Worm (Caenorhabditis elegans) whole organism, midembryonic: Measurements from ENCODE around the gene otpl-3.
"Not testable (repeated sequence)": the region's sequence is repeated elsewhere in the genome, so short reads cannot be mapped to it uniquely, and the experiment has no call there.

Experiments used
- T22C8.4 ChIP-seq: fragments of 200-800 bp; sonication (Bioruptor generic); IDR thresholded peaks from 2 replicates; pipeline ENCODE4 v1.3.6; 2022; ENCODE audit warnings: missing genetic modification characterization, missing compliant biosample characterization
- cog-1 ChIP-seq: sonication (generic microtip); optimal IDR thresholded peaks from 2 replicates; lab custom pipeline; 2016; ENCODE audit warnings: missing genetic modification characterization, missing compliant biosample characterization
- flt-1 ChIP-seq: fragments of 200-800 bp; sonication (Bioruptor generic); IDR thresholded peaks from 2 replicates; pipeline ENCODE4 v1.3.6; 2022; ENCODE audit warnings: missing genetic modification characterization, missing compliant biosample characterization
- klf-2 ChIP-seq: fragments of 200-800 bp; sonication (Bioruptor generic); conservative IDR thresholded peaks from 2 replicates; pipeline ENCODE4 v1.3.6; 2022; ENCODE audit warnings: missing genetic modification reagents, missing genetic modification characterization, missing compliant biosample characterization
- med-1 ChIP-seq: sonication (generic microtip); optimal IDR thresholded peaks from 2 replicates; lab custom pipeline; 2017; ENCODE audit warnings: missing genetic modification characterization, mild to moderate bottlenecking, missing compliant biosample characterization, antibody characterized with exemption, missing genetic modification reagents; ENCODE audit not compliant: insufficient read depth
- ref-1 ChIP-seq: fragments of 200-800 bp; sonication (Bioruptor generic); conservative IDR thresholded peaks from 2 replicates; pipeline ENCODE4 v1.3.6; 2022; ENCODE audit warnings: missing genetic modification reagents, missing genetic modification characterization, missing compliant biosample characterization
- tab-1 ChIP-seq: fragments of 200-800 bp; sonication (Bioruptor generic); IDR thresholded peaks from 2 replicates; pipeline ENCODE4 v1.3.6; 2022; ENCODE audit warnings: missing genetic modification characterization, missing compliant biosample characterization
- ztf-23 ChIP-seq: fragments of 200-800 bp; sonication (Bioruptor generic); IDR thresholded peaks from 2 replicates; pipeline ENCODE4 v1.3.6; 2022; ENCODE audit warnings: missing genetic modification reagents, missing genetic modification characterization, missing compliant biosample characterization
- ztf-29 ChIP-seq: fragments of 200-800 bp; sonication (Bioruptor generic); IDR thresholded peaks from 2 replicates; pipeline ENCODE4 v1.3.6; 2022; ENCODE audit warnings: missing genetic modification reagents, missing genetic modification characterization, missing compliant biosample characterization

Gene otpl-3

DNA sequence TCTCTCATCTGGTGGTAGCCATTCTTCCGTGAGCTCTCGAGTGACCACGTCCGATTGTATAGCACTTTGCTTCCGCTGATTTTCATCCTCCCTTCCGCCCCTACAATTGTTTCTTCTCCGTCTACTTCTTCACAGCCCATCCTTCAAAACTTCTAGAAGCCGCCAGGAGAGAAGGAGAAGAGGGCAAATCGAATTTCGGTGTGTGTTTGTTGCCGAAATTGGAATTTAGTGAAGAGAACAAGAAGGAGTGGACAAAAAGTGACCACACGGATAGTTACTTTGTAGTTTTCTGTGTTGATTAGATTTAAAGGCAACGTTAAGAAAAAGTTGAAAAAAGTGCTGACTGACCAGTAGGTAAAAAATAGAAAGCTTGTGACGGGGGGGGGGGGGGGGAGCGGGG, 31.5 kb downstream of the otpl-3 start:
- no peak for TF ChIP-seq klf-2 (GFP tag; lab: Robert Waterston, UW)
- no peak for TF ChIP-seq ref-1 (GFP tag; lab: Robert Waterston, UW)
- TF ChIP-seq tab-1 (GFP tag; lab: Robert Waterston, UW) = no peak
- TF ChIP-seq flt-1 (GFP tag; lab: Robert Waterston, UW) = no peak
- no peak for TF ChIP-seq med-1 (GFP tag; lab: Kevin White, UChicago)
- TF ChIP-seq cog-1 = no peak
- TF ChIP-seq T22C8.4 (GFP tag; lab: Robert Waterston, UW) = no peak
- no peak for TF ChIP-seq ztf-29 (GFP tag; lab: Robert Waterston, UW)
- no peak for TF ChIP-seq ztf-23 (GFP tag; lab: Robert Waterston, UW)

DNA sequence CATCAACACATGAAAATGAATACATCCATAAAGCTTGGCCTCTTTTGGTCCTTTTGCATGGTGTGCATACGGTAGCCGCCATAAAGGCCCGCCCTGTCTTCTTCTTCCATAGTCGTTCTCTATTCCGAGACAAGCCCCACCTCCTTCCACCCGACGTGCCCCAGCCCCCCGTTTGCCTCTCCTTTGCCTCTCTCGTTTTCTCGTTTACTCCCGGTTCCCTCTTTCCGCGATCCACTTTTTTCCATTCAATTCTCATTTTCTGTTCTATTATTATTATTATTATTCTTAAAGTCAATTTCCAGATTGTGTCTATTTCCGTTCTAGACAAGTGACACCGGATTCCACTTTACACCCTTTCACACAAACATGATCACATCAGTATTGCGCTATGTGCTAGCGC, 35.2 kb downstream of the otpl-3 start, which contains the start of gene unc-6:
TSS of gene unc-6 (plus strand) at position 301 of the 400 bp plus-strand sequence.
- TF ChIP-seq T22C8.4 (GFP tag; lab: Robert Waterston, UW) (no peak), flt-1 (GFP tag; lab: Robert Waterston, UW) (no peak), tab-1 (GFP tag; lab: Robert Waterston, UW) (no peak), cog-1 (no peak), ztf-29 (GFP tag; lab: Robert Waterston, UW) (no peak), klf-2 (GFP tag; lab: Robert Waterston, UW) (no peak), med-1 (GFP tag; lab: Kevin White, UChicago) (no peak), ref-1 (GFP tag; lab: Robert Waterston, UW) (no peak), ztf-23 (GFP tag; lab: Robert Waterston, UW) (no peak)

ce11 chrX:6888208-6888607, 36.4 kb downstream of the otpl-3 start:
- TF ChIP-seq ztf-23 (GFP tag; lab: Robert Waterston, UW) (no peak), tab-1 (GFP tag; lab: Robert Waterston, UW) (no peak), flt-1 (GFP tag; lab: Robert Waterston, UW) (no peak), ref-1 (GFP tag; lab: Robert Waterston, UW) (no peak), cog-1 (no peak), T22C8.4 (GFP tag; lab: Robert Waterston, UW) (no peak), med-1 (GFP tag; lab: Kevin White, UChicago) (no peak), ztf-29 (GFP tag; lab: Robert Waterston, UW) (no peak), klf-2 (GFP tag; lab: Robert Waterston, UW) (no peak)

ce11 chrX:6885227-6885853, 39.2 kb downstream of the otpl-3 start, which contains the start of gene F41C6.7:
Gene F41C6.7, minus strand, starts transcription at chrX:6885277.
- TF ChIP-seq klf-2 (GFP tag; lab: Robert Waterston, UW) (no peak), ztf-23 (GFP tag; lab: Robert Waterston, UW) (no peak), cog-1 (no peak), ztf-29 (GFP tag; lab: Robert Waterston, UW) (no peak), med-1 (GFP tag; lab: Kevin White, UChicago) (no peak), flt-1 (GFP tag; lab: Robert Waterston, UW) (no peak), ref-1 (GFP tag; lab: Robert Waterston, UW) (no peak), tab-1 (GFP tag; lab: Robert Waterston, UW) (no peak), T22C8.4 (GFP tag; lab: Robert Waterston, UW) (no peak)

ce11 chrX:6884439-6884838, 40.1 kb downstream of the otpl-3 start:
- no peak for TF ChIP-seq ztf-23 (GFP tag; lab: Robert Waterston, UW)
- no peak for TF ChIP-seq T22C8.4 (GFP tag; lab: Robert Waterston, UW)
- no peak for TF ChIP-seq klf-2 (GFP tag; lab: Robert Waterston, UW)
- no peak for TF ChIP-seq tab-1 (GFP tag; lab: Robert Waterston, UW)

ce11 chrX:6881795-6882194, 42.8 kb downstream of the otpl-3 start, which contains the start of gene F41C6.6:
Gene F41C6.6, minus strand, starts transcription at chrX:6881895.
- TF ChIP-seq cog-1; flt-1 (GFP tag; lab: Robert Waterston, UW); klf-2 (GFP tag; lab: Robert Waterston, UW): not testable (repeated sequence)

ce11 chrX:6877436-6877835, 47.1 kb downstream of the otpl-3 start, which contains the start of gene col-173:
Gene col-173, minus strand, starts transcription at chrX:6877536.
- TF ChIP-seq ztf-23 (GFP tag; lab: Robert Waterston, UW) = no peak
- no peak for TF ChIP-seq tab-1 (GFP tag; lab: Robert Waterston, UW)
- no peak for TF ChIP-seq ref-1 (GFP tag; lab: Robert Waterston, UW)
- no peak for TF ChIP-seq ztf-29 (GFP tag; lab: Robert Waterston, UW)
- TF ChIP-seq cog-1 = no peak
- no peak for TF ChIP-seq med-1 (GFP tag; lab: Kevin White, UChicago)
- no peak for TF ChIP-seq flt-1 (GFP tag; lab: Robert Waterston, UW)

DNA sequence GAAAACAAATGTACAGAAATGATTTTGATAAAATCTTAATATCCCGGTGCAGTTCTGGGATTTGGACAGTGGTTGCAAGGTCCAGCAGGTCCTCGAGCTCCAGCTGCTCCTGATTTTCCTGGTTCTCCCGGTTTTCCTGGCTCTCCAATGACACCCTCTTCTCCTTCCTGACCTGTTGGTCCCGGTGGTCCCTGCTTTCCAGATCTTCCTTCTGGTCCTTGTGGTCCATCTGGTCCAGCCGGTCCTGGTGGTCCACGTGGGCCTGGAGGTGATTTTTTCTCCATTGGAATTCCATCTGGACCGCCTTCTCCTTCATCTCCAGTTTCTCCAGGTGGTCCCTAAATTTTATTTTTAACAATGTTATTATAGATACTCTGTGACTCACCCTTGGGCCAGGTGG, 49.3 kb downstream of the otpl-3 start:
- TF ChIP-seq cog-1 = no peak
- no peak for TF ChIP-seq flt-1 (GFP tag; lab: Robert Waterston, UW)
- TF ChIP-seq T22C8.4 (GFP tag; lab: Robert Waterston, UW) = no peak

ce11 chrX:6874723-6875122, 49.8 kb downstream of the otpl-3 start, which contains the start of gene F41C6.4:
Gene F41C6.4, minus strand, starts transcription at chrX:6874823.
- TF ChIP-seq T22C8.4 (GFP tag; lab: Robert Waterston, UW) (no peak), klf-2 (GFP tag; lab: Robert Waterston, UW) (no peak)
